Worm (Caenorhabditis elegans) whole organism, young adult: ENCODE data around the gene R160.14.

Experiments used
- B0261.1 ChIP-seq: sonication (generic microtip); optimal IDR thresholded peaks from 2 replicates; lab custom pipeline; 2016; ENCODE audit warnings: mild to moderate bottlenecking, missing genetic modification characterization, moderate library complexity, missing compliant biosample characterization
- C17E4.6 ChIP-seq: fragments of 200-800 bp; sonication (Bioruptor generic); IDR thresholded peaks from 2 replicates; pipeline ENCODE4 v1.3.6; 2022; ENCODE audit warnings: missing genetic modification reagents, missing genetic modification characterization, missing compliant biosample characterization
- D2030.7 ChIP-seq: fragments of 200-800 bp; sonication (Bioruptor generic); IDR thresholded peaks from 2 replicates; pipeline ENCODE4 v1.3.6; 2022; ENCODE audit warnings: missing genetic modification reagents, missing genetic modification characterization, missing compliant biosample characterization
- F10E7.11 ChIP-seq: sonication (generic microtip); optimal IDR thresholded peaks from 2 replicates; lab custom pipeline; 2017; ENCODE audit warnings: mild to moderate bottlenecking, missing genetic modification characterization, moderate library complexity, missing compliant biosample characterization
- F22D6.2 ChIP-seq: sonication (generic microtip); optimal IDR thresholded peaks from 2 replicates; lab custom pipeline; 2016; ENCODE audit warnings: mild to moderate bottlenecking, missing genetic modification characterization, missing compliant biosample characterization
- F23B12.7 ChIP-seq: sonication (generic microtip); optimal IDR thresholded peaks from 2 replicates; lab custom pipeline; 2017; ENCODE audit warnings: missing genetic modification characterization, mild to moderate bottlenecking, missing compliant biosample characterization, antibody characterized with exemption, moderate library complexity; ENCODE audit not compliant: insufficient read depth
- F37B4.10 ChIP-seq: fragments of 200-800 bp; sonication (Bioruptor generic); IDR thresholded peaks from 2 replicates; pipeline ENCODE4 v1.3.6; 2022; ENCODE audit warnings: missing genetic modification characterization, missing compliant biosample characterization
- F49E8.2 ChIP-seq: sonication (generic microtip); optimal IDR thresholded peaks from 3 replicates; lab custom pipeline; 2017; ENCODE audit warnings: missing genetic modification characterization, mild to moderate bottlenecking, missing compliant biosample characterization, antibody characterized with exemption, moderate library complexity; ENCODE audit not compliant: insufficient read depth
- F55B11.4 ChIP-seq: sonication (generic microtip); optimal IDR thresholded peaks from 2 replicates; lab custom pipeline; 2016; ENCODE audit warnings: missing compliant biosample characterization, missing genetic modification characterization, borderline replicate concordance; ENCODE audit not compliant: insufficient read depth
- F57A8.1 ChIP-seq: fragments of 200-800 bp; sonication (Bioruptor generic); optimal IDR thresholded peaks from 2 replicates; lab custom pipeline; 2018; ENCODE audit warnings: mild to moderate bottlenecking, missing genetic modification characterization, moderate library complexity, missing compliant biosample characterization
- F57C9.4 ChIP-seq: sonication (generic microtip); optimal IDR thresholded peaks from 2 replicates; lab custom pipeline; 2017; ENCODE audit warnings: mild to moderate bottlenecking, missing genetic modification characterization, missing compliant biosample characterization
- K11D2.4 ChIP-seq: fragments of 200-800 bp; sonication (Bioruptor generic); IDR thresholded peaks from 2 replicates; pipeline ENCODE4 v1.3.6; 2022; ENCODE audit warnings: missing genetic modification reagents, missing genetic modification characterization, missing compliant biosample characterization
- Y53F4B.3 ChIP-seq: fragments of 200-800 bp; sonication (Bioruptor generic); IDR thresholded peaks from 2 replicates; pipeline ENCODE4 v1.3.6; 2022; ENCODE audit warnings: missing genetic modification reagents, missing genetic modification characterization, missing compliant biosample characterization
- Y56A3A.18 ChIP-seq: fragments of 200-800 bp; sonication (Bioruptor generic); IDR thresholded peaks from 2 replicates; pipeline ENCODE4 v1.3.6; 2022; ENCODE audit warnings: missing genetic modification reagents, missing genetic modification characterization, missing compliant biosample characterization
- aptf-2 ChIP-seq: fragments of 200-800 bp; sonication (Bioruptor generic); conservative IDR thresholded peaks from 2 replicates; pipeline ENCODE4 v1.3.6; 2022; ENCODE audit warnings: missing genetic modification reagents, missing genetic modification characterization, missing compliant biosample characterization
- atf-7 ChIP-seq: sonication (generic microtip); optimal IDR thresholded peaks from 2 replicates; lab custom pipeline; 2017; ENCODE audit warnings: mild to moderate bottlenecking, missing genetic modification characterization, missing compliant biosample characterization
- attf-3 ChIP-seq: fragments of 200-800 bp; sonication (Bioruptor generic); conservative IDR thresholded peaks from 2 replicates; pipeline ENCODE4 v1.3.6; 2022; ENCODE audit warnings: missing genetic modification reagents, missing genetic modification characterization, missing compliant biosample characterization
- cebp-1 ChIP-seq, 2 experiments: fragments of 200-800 bp in 1 of 2; sonication (Bioruptor generic) in 1 of 2; sonication (generic microtip) in 1 of 2; IDR thresholded peaks in 1 of 2; optimal IDR thresholded peaks in 1 of 2; 2 replicates each; pipeline versions ENCODE4 v1.3.6 to Lab custom; 2017 to 2022; ENCODE audit warnings: missing compliant biosample characterization in 2 of 2, missing genetic modification characterization in 2 of 2, mild to moderate bottlenecking in 1 of 2, missing genetic modification reagents in 1 of 2, moderate library complexity in 1 of 2
- ceh-91 ChIP-seq: fragments of 200-800 bp; sonication (Bioruptor generic); IDR thresholded peaks from 2 replicates; pipeline ENCODE4 v1.3.6; 2022; ENCODE audit warnings: missing genetic modification reagents, missing genetic modification characterization, missing compliant biosample characterization
- die-1 ChIP-seq: sonication (generic microtip); optimal IDR thresholded peaks from 2 replicates; lab custom pipeline; 2016; ENCODE audit warnings: missing genotype, mild to moderate bottlenecking, missing genetic modification characterization, missing compliant biosample characterization
- dox-1 ChIP-seq: fragments of 200-800 bp; sonication (Bioruptor generic); IDR thresholded peaks from 2 replicates; pipeline ENCODE4 v1.3.6; 2022; ENCODE audit warnings: missing genetic modification reagents, missing genetic modification characterization, missing compliant biosample characterization
- egl-18 ChIP-seq: fragments of 200-800 bp; sonication (Bioruptor generic); IDR thresholded peaks from 2 replicates; pipeline ENCODE4 v1.3.6; 2022; ENCODE audit warnings: missing genetic modification reagents, missing genetic modification characterization, missing compliant biosample characterization
- egl-44 ChIP-seq: fragments of 200-800 bp; sonication (Bioruptor generic); IDR thresholded peaks from 2 replicates; pipeline ENCODE4 v1.3.6; 2022; ENCODE audit warnings: missing genetic modification reagents, missing genetic modification characterization, missing compliant biosample characterization
- fkh-3 ChIP-seq: sonication (generic microtip); optimal IDR thresholded peaks from 2 replicates; lab custom pipeline; 2016; ENCODE audit warnings: mild to moderate bottlenecking, missing genetic modification characterization, missing compliant biosample characterization
- hlh-12 ChIP-seq: sonication (generic microtip); optimal IDR thresholded peaks from 2 replicates; lab custom pipeline; 2016; ENCODE audit warnings: missing genetic modification characterization, missing compliant biosample characterization
- hlh-26 ChIP-seq: fragments of 200-800 bp; sonication (Bioruptor generic); conservative IDR thresholded peaks from 2 replicates; pipeline ENCODE4 v1.3.6; 2022; ENCODE audit warnings: missing genetic modification reagents, missing genetic modification characterization, missing compliant biosample characterization
- hmg-20 ChIP-seq: fragments of 200-800 bp; sonication (Bioruptor generic); IDR thresholded peaks from 2 replicates; pipeline ENCODE4 v1.3.6; 2022; ENCODE audit warnings: missing genetic modification reagents, missing genetic modification characterization, missing compliant biosample characterization
- let-526 ChIP-seq: fragments of 200-800 bp; sonication (Bioruptor generic); IDR thresholded peaks from 2 replicates; pipeline ENCODE4 v1.3.6; 2022; ENCODE audit warnings: missing genetic modification reagents, missing genetic modification characterization, missing compliant biosample characterization
- lin-26 ChIP-seq: fragments of 200-800 bp; sonication (Bioruptor generic); IDR thresholded peaks from 2 replicates; pipeline ENCODE4 v1.3.6; 2022; ENCODE audit warnings: missing genetic modification reagents, missing genetic modification characterization, missing compliant biosample characterization
- mel-28 ChIP-seq: sonication (generic microtip); optimal IDR thresholded peaks from 2 replicates; lab custom pipeline; 2016; ENCODE audit warnings: borderline replicate concordance, mild to moderate bottlenecking, missing genetic modification characterization, missing compliant biosample characterization
- mxl-1 ChIP-seq: sonication (generic microtip); optimal IDR thresholded peaks from 2 replicates; lab custom pipeline; 2016; ENCODE audit warnings: missing genetic modification characterization, missing compliant biosample characterization
- nhr-27 ChIP-seq: fragments of 200-800 bp; sonication (Bioruptor generic); optimal IDR thresholded peaks from 2 replicates; lab custom pipeline; 2018; ENCODE audit warnings: mild to moderate bottlenecking, missing genetic modification characterization, moderate library complexity, missing compliant biosample characterization
- pha-4 ChIP-seq: fragments of 150-350 bp; sonication (generic microtip); optimal IDR thresholded peaks from 2 replicates; lab custom pipeline; 2014; ENCODE audit warnings: missing biosample characterization, missing genetic modification reagents, missing genetic modification characterization
- rcor-1 ChIP-seq: fragments of 200-800 bp; sonication (Bioruptor generic); IDR thresholded peaks from 2 replicates; pipeline ENCODE4 v1.3.6; 2022; ENCODE audit warnings: missing genetic modification reagents, missing genetic modification characterization, missing compliant biosample characterization
- rec-8 ChIP-seq, 2 experiments: sonication (generic microtip); optimal IDR thresholded peaks; 2 replicates each; lab custom pipeline; 2016; ENCODE audit warnings: mild to moderate bottlenecking in 2 of 2, missing genetic modification characterization in 2 of 2, missing genetic modification reagents in 2 of 2, missing genotype in 2 of 2, missing biosample characterization in 1 of 2, missing compliant biosample characterization in 1 of 2, moderate library complexity in 1 of 2
- repo-1 ChIP-seq: sonication (generic microtip); optimal IDR thresholded peaks from 2 replicates; lab custom pipeline; 2017; ENCODE audit warnings: mild to moderate bottlenecking, missing genetic modification characterization, missing compliant biosample characterization
- sdz-38 ChIP-seq: sonication (generic microtip); optimal IDR thresholded peaks from 2 replicates; lab custom pipeline; 2016; ENCODE audit warnings: missing genotype, missing genetic modification characterization, missing compliant biosample characterization
- sea-2 ChIP-seq: fragments of 200-800 bp; sonication (Bioruptor generic); IDR thresholded peaks from 2 replicates; pipeline ENCODE4 v1.3.6; 2022; ENCODE audit warnings: missing genetic modification characterization, missing compliant biosample characterization
- snpc-3.4 ChIP-seq: sonication (generic microtip); optimal IDR thresholded peaks from 2 replicates; lab custom pipeline; 2017; ENCODE audit warnings: missing genetic modification characterization, mild to moderate bottlenecking, missing compliant biosample characterization, antibody characterized with exemption, moderate library complexity, missing genotype, missing genetic modification reagents
- sptf-2 ChIP-seq: fragments of 200-800 bp; sonication (Bioruptor generic); optimal IDR thresholded peaks from 2 replicates; lab custom pipeline; 2018; ENCODE audit warnings: mild to moderate bottlenecking, missing genetic modification characterization, missing compliant biosample characterization
- xnd-1 ChIP-seq: sonication (generic microtip); optimal IDR thresholded peaks from 2 replicates; lab custom pipeline; 2016; ENCODE audit warnings: missing genotype, missing genetic modification reagents, missing genetic modification characterization, missing compliant biosample characterization
- zim-3 ChIP-seq: sonication (generic microtip); optimal IDR thresholded peaks from 2 replicates; lab custom pipeline; 2017; ENCODE audit warnings: mild to moderate bottlenecking, missing genetic modification characterization, moderate library complexity, missing compliant biosample characterization
- ztf-22 ChIP-seq: fragments of 200-800 bp; sonication (Bioruptor generic); optimal IDR thresholded peaks from 2 replicates; lab custom pipeline; 2018; ENCODE audit warnings: mild to moderate bottlenecking, missing genetic modification characterization, moderate library complexity, missing compliant biosample characterization
- ztf-28 ChIP-seq: fragments of 200-800 bp; sonication (Bioruptor generic); IDR thresholded peaks from 2 replicates; pipeline ENCODE4 v1.3.6; 2022; ENCODE audit warnings: missing genetic modification reagents, missing genetic modification characterization, missing compliant biosample characterization

The R160.14 gene

ce11 chrX:4410280-4410911, 38.5 kb upstream of the R160.14 start (continued):
- TF ChIP-seq repo-1 (peak; percentile 25), B0261.1 (tag; lab: Kevin White, UChicago) (peak; percentile 68), mxl-1 (tag; lab: Kevin White, UChicago) (peak; percentile 50), C17E4.6 (GFP tag; lab: Robert Waterston, UW) (no peak), zim-3 (tag; lab: Kevin White, UChicago) (no peak), snpc-3.4 (tag; lab: Kevin White, UChicago) (peak; percentile 44), sea-2 (GFP tag; lab: Robert Waterston, UW) (no peak)

ce11 chrX:4409591-4410279, 37.8 kb upstream of the R160.14 start:
- no peak for TF ChIP-seq pha-4 (tag; lab: Kevin White, UChicago)
- no peak for TF ChIP-seq hlh-12 (tag; lab: Kevin White, UChicago)
- TF ChIP-seq lin-26 (GFP tag; lab: Robert Waterston, UW): peak; percentile 82
- no peak for TF ChIP-seq hlh-26 (GFP tag; lab: Robert Waterston, UW)
- TF ChIP-seq C17E4.6 (GFP tag; lab: Robert Waterston, UW): no peak
- peak; percentile 50 for TF ChIP-seq die-1 (tag; lab: Kevin White, UChicago)
- no peak for TF ChIP-seq F57C9.4
- TF ChIP-seq F49E8.2 (tag; lab: Kevin White, UChicago): no peak
- no peak for TF ChIP-seq attf-3 (GFP tag; lab: Robert Waterston, UW)
- no peak for TF ChIP-seq F55B11.4 (tag; lab: Kevin White, UChicago)
- TF ChIP-seq Y56A3A.18 (GFP tag; lab: Robert Waterston, UW): 0 out of 2 replicates have a peak, but pooled peaks have one; percentile 63
- TF ChIP-seq mel-28 (tag; lab: Kevin White, UChicago): no peak
- TF ChIP-seq dox-1 (GFP tag; lab: Robert Waterston, UW): no peak
- no peak for TF ChIP-seq egl-44 (GFP tag; lab: Robert Waterston, UW)
- TF ChIP-seq Y53F4B.3: no peak
- TF ChIP-seq F10E7.11 (tag; lab: Kevin White, UChicago): no peak
- no peak for TF ChIP-seq nhr-27 (tag; lab: Kevin White, UChicago)
- no peak for TF ChIP-seq F22D6.2 (tag; lab: Kevin White, UChicago)
- no peak for TF ChIP-seq repo-1
- TF ChIP-seq sdz-38: no peak
- TF ChIP-seq xnd-1: no peak
- TF ChIP-seq sptf-2 (GFP tag; lab: Kevin White, UChicago): no peak
- no peak for TF ChIP-seq aptf-2 (GFP tag; lab: Robert Waterston, UW)
- no peak for TF ChIP-seq ztf-22 (GFP tag; lab: Kevin White, UChicago)
- no peak for TF ChIP-seq ztf-28 (GFP tag; lab: Robert Waterston, UW)
- no peak for TF ChIP-seq rec-8 (tag; optimal IDR thresholded peaks at IDR 0.05; lab: Kevin White, UChicago)
- no peak for TF ChIP-seq K11D2.4 (GFP tag; lab: Robert Waterston, UW)
- no peak for TF ChIP-seq fkh-3
- no peak for TF ChIP-seq egl-18 (GFP tag; lab: Robert Waterston, UW)
- TF ChIP-seq F37B4.10: no peak
- no peak for TF ChIP-seq ceh-91 (GFP tag; lab: Robert Waterston, UW)
- TF ChIP-seq cebp-1 (GFP tag; IDR thresholded peaks at IDR 0.05; lab: Robert Waterston, UW): no peak
- no peak for TF ChIP-seq cebp-1 (tag; optimal IDR thresholded peaks at IDR 0.05; lab: Kevin White, UChicago)
- peak; percentile 45; the same call in 1 of the 2 replicates for TF ChIP-seq D2030.7 (GFP tag; lab: Robert Waterston, UW)
- TF ChIP-seq let-526 (GFP tag; lab: Robert Waterston, UW): no peak
- TF ChIP-seq F57A8.1 (GFP tag; lab: Kevin White, UChicago): no peak
- no peak for TF ChIP-seq atf-7
- 0 out of 2 replicates have a peak, but pooled peaks have one; percentile 7 for TF ChIP-seq rcor-1
- no peak for TF ChIP-seq F23B12.7 (tag; lab: Kevin White, UChicago)
- TF ChIP-seq hmg-20 (GFP tag; lab: Robert Waterston, UW): no peak
